Worm (Caenorhabditis elegans): ENCODE results near the gene him-18.
"Not testable (repeated sequence)": the region's sequence is repeated elsewhere in the genome, so short reads cannot be mapped to it uniquely, and the experiment has no call there.

Gene him-18

ce11 chrIII:4715088-4715487, at the start of gene him-18:
Gene him-18 (minus strand): TSS chrIII:4715188.
- TF ChIP-seq unc-62 (GFP tag; optimal IDR thresholded peaks at IDR 0.05), result no peak

DNA sequence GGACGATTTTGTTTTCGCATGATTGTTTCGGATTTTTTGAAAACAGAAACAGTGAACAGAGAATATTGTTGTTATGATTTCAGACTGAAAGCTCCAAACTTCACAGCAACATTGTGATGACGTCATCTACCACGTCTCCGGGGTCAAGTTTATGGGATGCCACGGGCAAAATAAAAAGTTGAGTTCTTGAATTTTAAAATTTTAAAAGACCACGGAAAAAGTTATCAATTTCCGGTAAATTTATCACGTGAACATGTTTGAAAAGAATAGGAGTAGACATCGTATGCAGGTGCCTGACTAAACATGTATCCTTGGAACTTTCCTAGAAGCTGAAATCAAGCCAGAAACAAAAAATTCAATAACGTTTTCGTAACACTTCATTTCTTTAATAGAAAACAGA, 48.5 kb upstream of the him-18 start, which contains the start of gene B0393.4:
B0393.4 (minus strand) TSS at position 101 of the 400 bp plus-strand sequence.
- no peak for TF ChIP-seq unc-62 (GFP tag; optimal IDR thresholded peaks at IDR 0.05)

- no peak for TF ChIP-seq unc-62 (GFP tag; optimal IDR thresholded peaks at IDR 0.05)
Measured at ce11 chrIII:4762846-4763245, 47.9 kb upstream of the him-18 start.

DNA sequence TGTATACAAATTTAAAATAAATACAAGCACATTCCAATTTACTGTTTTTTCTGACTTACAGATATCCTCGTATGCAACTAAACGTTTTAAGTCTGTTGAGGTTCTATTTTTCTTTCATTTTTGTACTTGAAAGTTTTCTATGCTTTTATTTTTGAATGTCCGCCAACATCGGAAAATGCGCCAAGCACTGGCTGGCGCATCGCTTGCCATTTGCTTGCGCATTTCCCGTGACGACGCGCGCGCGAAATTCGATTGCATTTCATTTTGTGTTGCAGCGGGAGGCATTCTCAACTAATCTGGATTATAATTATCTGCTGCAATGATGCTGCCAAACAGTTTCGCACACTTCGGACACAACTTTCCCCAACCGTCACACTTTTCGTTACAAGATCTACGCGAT, 42.0 kb upstream of the him-18 start, which contains the start of gene fbxl-2:
fbxl-2 (plus strand) TSS at position 278 of the 400 bp plus-strand sequence.
- TF ChIP-seq unc-62 (GFP tag; optimal IDR thresholded peaks at IDR 0.05), result no peak

DNA sequence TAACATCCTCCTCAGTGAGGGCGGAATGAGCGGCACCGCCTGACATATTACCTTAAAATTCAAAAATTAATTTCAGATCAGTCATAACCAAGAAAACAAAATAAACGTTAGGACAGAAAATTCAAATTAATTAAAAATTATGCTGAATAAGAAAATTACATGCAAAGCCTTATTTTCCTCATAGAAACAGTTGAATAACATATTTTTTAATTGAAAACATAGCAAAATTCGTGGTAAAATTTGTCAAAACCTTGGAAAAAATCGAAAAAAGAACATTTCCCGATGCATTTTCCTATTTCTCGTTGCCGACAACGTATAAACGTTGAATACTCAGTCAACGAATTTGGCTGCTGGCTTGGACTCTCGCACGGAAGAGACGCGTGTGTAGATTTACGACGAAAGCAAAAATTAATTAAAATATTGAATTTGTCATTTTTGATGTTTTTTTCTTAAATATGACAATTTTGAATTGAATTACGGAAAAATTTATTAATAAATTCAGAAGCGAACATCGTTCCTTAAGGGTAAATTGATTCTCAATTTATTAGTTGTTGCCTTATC, 39.1 kb upstream of the him-18 start, which contains the start of the genes rps-0 and rbg-3:
rps-0 (minus strand) TSS at position 51 of the 561 bp plus-strand sequence.
rbg-3 (plus strand) TSS at position 424 of the 561 bp plus-strand sequence.
- TF ChIP-seq unc-62 (GFP tag; optimal IDR thresholded peaks at IDR 0.05), result no peak

ce11 chrIII:4748666-4749065, 33.7 kb upstream of the him-18 start:
- no peak for TF ChIP-seq unc-62 (GFP tag; optimal IDR thresholded peaks at IDR 0.05)

ce11 chrIII:4748109-4748508, 33.1 kb upstream of the him-18 start, which contains the start of gene col-89:
Gene col-89 (plus strand): TSS chrIII:4748127.
- TF ChIP-seq unc-62 (GFP tag; optimal IDR thresholded peaks at IDR 0.05), result no peak

DNA sequence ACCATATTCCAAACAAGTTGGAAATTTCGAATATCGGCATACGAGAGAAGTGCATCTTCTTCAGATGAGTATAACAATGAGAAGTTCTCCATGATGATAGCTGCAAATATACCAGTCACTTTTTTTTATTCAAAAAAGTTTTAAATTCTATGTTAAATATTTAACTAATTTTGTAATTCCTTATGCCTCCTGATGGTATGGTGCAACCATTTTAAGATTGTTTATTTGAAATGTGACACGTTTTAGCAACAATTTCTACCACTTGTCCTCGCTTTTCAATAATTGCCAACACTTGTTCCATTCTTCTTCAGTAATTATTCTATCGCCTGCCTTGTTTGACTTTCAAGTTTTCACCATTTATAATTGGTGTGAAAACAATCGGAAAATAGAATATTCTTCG, 30.9 kb upstream of the him-18 start, which contains the start of gene F17C8.6:
F17C8.6 (minus strand) TSS at position 101 of the 400 bp plus-strand sequence.
- no peak for TF ChIP-seq unc-62 (GFP tag; optimal IDR thresholded peaks at IDR 0.05)

- TF ChIP-seq unc-62 (GFP tag; optimal IDR thresholded peaks at IDR 0.05), result not testable (repeated sequence)
Measured at ce11 chrIII:4742620-4743019, 27.6 kb upstream of the him-18 start, which contains the start of gene twk-6. Gene twk-6 (plus strand): TSS chrIII:4742920.

DNA sequence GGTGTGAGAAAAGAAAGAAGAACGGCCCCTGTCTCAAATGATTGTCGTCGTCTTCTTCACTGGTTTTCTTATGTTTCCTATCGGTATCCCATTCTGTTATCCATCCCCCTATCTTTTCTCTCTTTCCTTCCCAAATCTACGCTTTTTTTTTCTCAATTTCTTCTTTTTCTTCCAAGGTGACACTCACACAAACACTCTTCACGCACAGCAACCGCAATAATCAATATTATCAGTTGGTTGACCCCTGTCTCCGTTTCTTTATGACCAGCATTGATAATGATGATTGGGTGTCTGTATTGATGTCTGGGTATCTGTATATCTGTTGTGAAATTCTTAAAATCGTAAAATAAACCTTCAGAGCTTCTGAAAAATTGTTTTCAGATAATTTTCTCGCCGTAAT, 25.8 kb upstream of the him-18 start:
- no peak for TF ChIP-seq unc-62 (GFP tag; optimal IDR thresholded peaks at IDR 0.05)

- no peak for TF ChIP-seq unc-62 (GFP tag; optimal IDR thresholded peaks at IDR 0.05)
Measured at ce11 chrIII:4739975-4740374, 25.0 kb upstream of the him-18 start, which contains the start of gene ras-2. Gene ras-2 (minus strand): TSS chrIII:4740075.

- TF ChIP-seq unc-62 (GFP tag; optimal IDR thresholded peaks at IDR 0.05), result no peak
Measured at ce11 chrIII:4735443-4735842, 20.5 kb upstream of the him-18 start, which contains the start of gene F17C8.7. Gene F17C8.7 (plus strand): TSS chrIII:4735743.

ce11 chrIII:4734056-4734455, 19.1 kb upstream of the him-18 start, which contains the start of gene F17C8.9:
Gene F17C8.9 (plus strand): TSS chrIII:4734356.
- TF ChIP-seq unc-62 (GFP tag; optimal IDR thresholded peaks at IDR 0.05), result no peak

ce11 chrIII:4731295-4731988, 16.5 kb upstream of the him-18 start, which contains the start of gene F17C8.3:
Gene F17C8.3 (plus strand): TSS chrIII:4731938.
- no peak for TF ChIP-seq unc-62 (GFP tag; optimal IDR thresholded peaks at IDR 0.05)

ce11 chrIII:4723922-4724321, 8.9 kb upstream of the him-18 start:
- TF ChIP-seq unc-62 (GFP tag; optimal IDR thresholded peaks at IDR 0.05), result no peak

ce11 chrIII:4721750-4722149, 6.8 kb upstream of the him-18 start, which contains the start of gene acy-1:
Gene acy-1 (plus strand): TSS chrIII:4722095.
- no peak for TF ChIP-seq unc-62 (GFP tag; optimal IDR thresholded peaks at IDR 0.05)

Measured in whole organism, dauer.